Worm (Caenorhabditis elegans) whole organism, late embryonic: ENCODE results near the gene C11G6.2.

ENCODE experiments used
- nhr-11 ChIP-seq: fragments of 150-350 bp; optimal IDR thresholded peaks from 2 replicates; lab custom pipeline; 2014; ENCODE audit warnings: missing biosample characterization, missing genetic modification characterization
- sox-4 ChIP-seq: sonication (generic microtip); optimal IDR thresholded peaks from 2 replicates; lab custom pipeline; 2017; ENCODE audit warnings: mild to moderate bottlenecking, missing genetic modification characterization, inconsistent platforms, missing compliant biosample characterization

DNA sequence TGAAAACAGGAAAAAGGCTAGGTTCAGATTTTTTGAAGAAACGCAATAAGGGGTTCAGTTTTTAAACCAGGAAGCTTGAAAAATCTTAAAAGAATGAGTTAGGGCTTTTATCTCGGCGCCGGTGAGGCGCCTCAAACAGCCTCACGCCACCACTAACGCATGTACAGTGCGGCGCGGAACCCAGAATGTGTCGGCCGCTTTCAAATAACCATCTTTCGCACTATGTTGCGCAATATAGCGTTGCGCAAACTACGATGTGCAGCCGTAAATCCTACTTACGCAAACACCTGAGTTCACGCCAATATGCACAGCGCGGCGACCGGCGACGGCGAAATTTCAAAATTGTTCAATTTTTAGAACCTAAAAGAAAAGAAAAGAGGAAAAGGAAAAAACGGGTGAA, 38.8 kb upstream of the C11G6.2 start:
- TF ChIP-seq nhr-11 (tag; lab: Kevin White, UChicago) (no peak), sox-4 (tag; lab: Kevin White, UChicago) (no peak)
